Worm (Caenorhabditis elegans) whole organism, L2 larva: ENCODE results near the gene F11A10.6.

Experiments used
- F13H6.1 ChIP-seq: sonication (generic microtip); optimal IDR thresholded peaks from 2 replicates; lab custom pipeline; 2016; ENCODE audit warnings: missing genetic modification characterization, missing compliant biosample characterization
- alr-1 ChIP-seq: fragments of 150-350 bp; optimal IDR thresholded peaks from 2 replicates; lab custom pipeline; 2014; ENCODE audit warnings: missing biosample characterization, missing genetic modification characterization
- ama-1 ChIP-seq: fragments of 150-350 bp; optimal IDR thresholded peaks from 2 replicates; lab custom pipeline; 2018; ENCODE audit warnings: inconsistent platforms
- blmp-1 ChIP-seq: sonication (generic microtip); optimal IDR thresholded peaks from 2 replicates; lab custom pipeline; 2017; ENCODE audit warnings: missing genetic modification characterization, mild to moderate bottlenecking, missing compliant biosample characterization, antibody characterized with exemption, moderate library complexity; ENCODE audit not compliant: insufficient read depth
- ceh-16 ChIP-seq: fragments of 150-350 bp; optimal IDR thresholded peaks from 2 replicates; lab custom pipeline; 2014; ENCODE audit warnings: missing biosample characterization, missing genetic modification characterization
- elt-1 ChIP-seq: fragments of 150-350 bp; optimal IDR thresholded peaks from 2 replicates; lab custom pipeline; 2014; ENCODE audit warnings: missing biosample characterization, missing genetic modification characterization
- fos-1 ChIP-seq: fragments of 150-350 bp; optimal IDR thresholded peaks from 2 replicates; lab custom pipeline; 2014; ENCODE audit warnings: missing biosample characterization, missing genetic modification characterization
- mab-5 ChIP-seq: fragments of 150-350 bp; optimal IDR thresholded peaks from 2 replicates; lab custom pipeline; 2014; ENCODE audit warnings: missing biosample characterization, missing genetic modification characterization
- nhr-6 ChIP-seq: fragments of 150-350 bp; optimal IDR thresholded peaks from 2 replicates; lab custom pipeline; 2014; ENCODE audit warnings: missing biosample characterization, missing genetic modification characterization
- nhr-77 ChIP-seq: fragments of 150-350 bp; optimal IDR thresholded peaks from 2 replicates; lab custom pipeline; 2014; ENCODE audit warnings: missing biosample characterization, missing genetic modification characterization
- snpc-4 ChIP-seq: fragments of 150-350 bp; optimal IDR thresholded peaks from 2 replicates; lab custom pipeline; 2014; ENCODE audit warnings: missing biosample characterization, missing genetic modification characterization
- ztf-11 ChIP-seq: sonication (generic microtip); optimal IDR thresholded peaks from 2 replicates; lab custom pipeline; 2017; ENCODE audit warnings: missing biosample characterization, missing genetic modification characterization

DNA sequence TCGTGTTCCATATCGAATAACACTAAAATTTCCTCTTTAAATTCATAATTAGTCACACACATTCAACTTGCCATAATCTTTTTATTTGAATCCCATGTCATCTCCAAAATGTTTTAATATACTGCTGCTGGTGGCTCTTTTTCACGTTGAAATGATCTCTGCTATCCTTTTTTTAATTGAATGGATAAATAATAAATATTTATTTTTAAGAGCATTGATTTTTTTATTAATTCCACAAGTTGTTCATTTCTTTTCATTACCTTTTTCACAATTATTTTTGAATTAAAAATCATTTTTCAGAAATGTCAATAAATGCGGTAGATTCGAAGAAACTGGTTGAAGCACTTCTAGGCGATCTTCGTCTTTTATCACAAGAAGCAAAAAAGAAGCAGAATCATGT, 7.0 kb upstream of the F11A10.6 start, which contains the start of gene mon-2:
- TF ChIP-seq ceh-16 (no peak), elt-1 (no peak), ama-1 (lab: Kevin White, UChicago) (no peak), nhr-77 (no peak), F13H6.1 (tag; lab: Kevin White, UChicago) (no peak), nhr-6 (tag; lab: Kevin White, UChicago) (no peak), ztf-11 (no peak), fos-1 (tag; lab: Kevin White, UChicago) (no peak), mab-5 (tag; lab: Kevin White, UChicago) (no peak), blmp-1 (tag; lab: Kevin White, UChicago) (no peak), alr-1 (tag; lab: Kevin White, UChicago) (no peak), snpc-4 (no peak)
